Worm (Caenorhabditis elegans) whole organism, L4/young adult: Measurements from ENCODE around the gene ule-4.

ENCODE experiments used
- W03F9.2 ChIP-seq: fragments of 150-350 bp; optimal IDR thresholded peaks from 2 replicates; lab custom pipeline; 2014; ENCODE audit warnings: missing biosample characterization, missing genetic modification characterization
- dao-5 ChIP-seq: sonication (generic microtip); optimal IDR thresholded peaks from 2 replicates; lab custom pipeline; 2016; ENCODE audit warnings: missing genotype, missing genetic modification characterization, moderate library complexity, missing compliant biosample characterization
- him-1 ChIP-seq: sonication (generic microtip); optimal IDR thresholded peaks from 2 replicates; lab custom pipeline; 2016; ENCODE audit warnings: missing genotype, missing genetic modification reagents, missing genetic modification characterization, missing compliant biosample characterization

Gene ule-4

DNA sequence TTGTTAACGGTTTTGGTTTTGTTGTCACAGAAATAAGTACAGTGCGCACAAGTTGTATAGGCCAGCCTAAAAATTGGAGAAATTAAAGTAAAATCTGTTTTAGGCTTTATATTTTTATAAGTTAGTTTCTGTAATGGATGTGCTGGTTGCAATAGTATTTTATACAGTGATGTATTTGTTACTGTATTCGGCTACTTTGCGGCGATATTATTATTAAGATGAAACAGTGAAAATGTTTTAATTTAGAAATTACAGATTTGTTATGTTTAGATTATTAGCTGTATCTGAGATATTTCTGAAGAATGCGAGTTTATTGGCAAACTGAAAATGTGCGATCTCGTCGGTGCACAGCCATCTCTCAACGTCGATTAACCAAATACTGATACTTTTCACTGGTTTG, at the start of gene ule-4:
Gene ule-4 (minus strand): TSS at position 101 of the 400 bp plus-strand sequence.
- no peak for TF ChIP-seq him-1
- no peak for TF ChIP-seq W03F9.2 (tag; lab: Kevin White, UChicago)
- TF ChIP-seq dao-5 (tag; lab: Kevin White, UChicago) = no peak

DNA sequence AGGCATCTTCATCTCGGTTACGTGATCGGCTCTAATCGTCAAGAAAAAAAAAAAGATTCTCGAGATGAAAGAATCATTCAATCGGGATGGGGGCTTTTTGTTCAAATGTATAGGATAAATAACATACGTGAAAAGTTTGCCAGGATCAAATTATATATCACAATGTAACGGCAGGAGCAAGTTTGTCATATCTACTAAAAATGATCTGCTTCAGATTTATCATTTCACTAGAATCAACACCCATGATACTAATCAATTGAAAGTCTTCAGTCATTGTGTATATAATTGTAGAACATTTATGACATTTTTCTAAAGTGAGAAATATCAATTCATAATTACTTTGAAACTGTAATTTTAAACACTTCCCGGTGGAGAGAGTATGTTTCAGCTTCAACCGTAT, 49.4 kb upstream of the ule-4 start:
- TF ChIP-seq W03F9.2 (tag; lab: Kevin White, UChicago) = no peak
- no peak for TF ChIP-seq him-1

DNA sequence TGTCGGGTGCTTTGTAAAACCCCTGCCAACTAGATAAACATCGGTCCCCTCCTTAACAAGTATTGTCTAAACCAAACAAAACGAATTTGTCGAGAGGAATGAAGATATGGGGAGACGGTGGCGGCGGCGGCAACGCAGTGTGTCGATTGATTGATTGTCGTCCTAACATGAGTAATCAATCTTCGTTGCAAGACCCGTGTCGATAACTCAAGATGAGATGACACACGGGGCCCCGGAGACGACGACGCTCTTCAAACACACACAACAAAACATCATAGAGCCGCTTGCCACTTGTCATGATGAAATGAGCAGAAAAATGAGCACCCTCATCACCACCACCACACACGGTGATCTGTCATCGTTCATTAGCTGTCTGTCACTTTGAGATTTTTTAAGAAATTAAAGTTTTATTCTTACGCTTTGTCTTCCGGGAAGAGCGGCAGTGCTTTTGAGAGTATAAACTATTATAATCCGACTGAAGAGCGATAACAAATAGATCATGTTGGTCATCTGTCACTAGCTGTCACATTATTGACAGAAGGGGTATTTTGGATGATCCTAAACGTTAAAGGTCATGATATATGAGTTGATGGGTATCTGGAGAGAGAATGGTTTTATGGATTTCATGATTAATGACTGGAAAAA, 48.4 kb upstream of the ule-4 start:
- TF ChIP-seq him-1 (no peak), dao-5 (tag; lab: Kevin White, UChicago) (no peak), W03F9.2 (tag; lab: Kevin White, UChicago) (no peak)

DNA sequence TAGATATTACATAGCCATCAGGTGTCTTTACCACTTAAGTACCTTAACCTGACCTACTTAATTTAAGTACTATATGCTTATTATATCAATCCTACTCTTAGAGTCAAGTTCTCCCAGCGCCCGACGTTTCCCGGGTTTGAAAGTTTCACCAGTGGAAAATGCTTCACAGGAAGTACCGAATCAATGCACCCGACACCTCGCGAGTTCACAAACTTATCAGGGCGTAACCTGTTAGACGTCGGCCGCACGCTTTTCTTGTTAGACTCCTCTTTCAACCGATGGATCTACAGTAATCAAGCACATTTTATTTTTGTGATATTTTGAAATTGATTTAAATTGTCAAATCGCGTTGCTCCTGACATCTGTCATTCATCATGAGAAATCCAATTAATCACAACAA, 47.8 kb upstream of the ule-4 start:
- no peak for TF ChIP-seq W03F9.2 (tag; lab: Kevin White, UChicago)
- TF ChIP-seq dao-5 (tag; lab: Kevin White, UChicago) = no peak
- no peak for TF ChIP-seq him-1

ce11 chrIV:13694600-13694999, 47.1 kb upstream of the ule-4 start:
- TF ChIP-seq W03F9.2 (tag; lab: Kevin White, UChicago) = no peak
- no peak for TF ChIP-seq him-1
- no peak for TF ChIP-seq dao-5 (tag; lab: Kevin White, UChicago)

DNA sequence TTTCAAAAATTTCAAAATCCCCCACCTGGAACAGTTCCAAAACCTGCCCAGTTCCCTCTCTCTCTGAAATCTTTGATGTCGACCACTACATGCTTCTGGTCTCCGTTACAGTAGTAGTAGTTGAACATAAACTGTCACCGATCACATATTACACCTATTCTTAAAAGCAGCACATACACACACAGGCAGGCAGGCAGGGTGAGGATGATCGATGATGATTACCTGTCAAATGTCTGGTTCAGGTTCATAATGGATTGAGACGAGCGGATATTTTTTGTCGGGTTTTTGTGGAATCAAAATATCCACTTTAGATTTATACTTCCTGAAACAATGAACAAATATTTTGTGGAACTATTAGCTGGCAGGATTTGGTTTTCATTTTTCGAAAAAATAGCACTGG, 46.5 kb upstream of the ule-4 start:
- TF ChIP-seq him-1 (no peak), dao-5 (tag; lab: Kevin White, UChicago) (no peak), W03F9.2 (tag; lab: Kevin White, UChicago) (no peak)

DNA sequence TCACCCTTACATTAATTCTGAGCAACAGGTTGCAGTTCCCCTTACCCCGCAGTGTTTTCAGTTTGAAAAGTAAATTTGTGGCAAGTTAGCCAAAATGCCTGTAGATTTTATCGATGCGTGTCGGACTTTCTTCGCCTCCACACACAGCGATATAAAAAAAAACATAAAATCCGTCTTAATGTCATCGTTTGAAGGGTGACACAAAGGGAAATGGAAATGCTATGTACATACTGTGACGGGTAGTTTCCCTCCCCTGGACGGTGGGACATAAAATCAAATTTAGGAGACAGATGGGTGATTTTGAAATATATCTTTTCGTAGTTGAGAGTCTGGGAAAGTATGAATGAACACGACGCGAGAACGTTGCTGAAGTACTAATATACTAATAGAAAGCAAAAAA, 45.1 kb upstream of the ule-4 start:
- no peak for TF ChIP-seq him-1
- TF ChIP-seq dao-5 (tag; lab: Kevin White, UChicago) = no peak
- TF ChIP-seq W03F9.2 (tag; lab: Kevin White, UChicago) = no peak

ce11 chrIV:13689302-13689880, 41.9 kb upstream of the ule-4 start, which contains the start of gene T23G4.2:
T23G4.2 (minus strand) TSS chrIV:13689556.
- TF ChIP-seq W03F9.2 (tag; lab: Kevin White, UChicago) (no peak), him-1 (peak; percentile 14)

- TF ChIP-seq dao-5 (tag; lab: Kevin White, UChicago) (no peak), W03F9.2 (tag; lab: Kevin White, UChicago) (no peak), him-1 (no peak)
Observed at ce11 chrIV:13687631-13688030, 40.2 kb upstream of the ule-4 start.

- TF ChIP-seq W03F9.2 (tag; lab: Kevin White, UChicago) (no peak), him-1 (no peak), dao-5 (tag; lab: Kevin White, UChicago) (no peak)
Observed at ce11 chrIV:13686965-13687425, 39.5 kb upstream of the ule-4 start, which contains the start of gene nyn-1. nyn-1 (minus strand) TSS chrIV:13687015.

- TF ChIP-seq W03F9.2 (tag; lab: Kevin White, UChicago) = no peak
- TF ChIP-seq him-1 = no peak
- no peak for TF ChIP-seq dao-5 (tag; lab: Kevin White, UChicago)
Observed at ce11 chrIV:13684827-13685226, 37.4 kb upstream of the ule-4 start.

ce11 chrIV:13682733-13683132, 35.3 kb upstream of the ule-4 start:
- TF ChIP-seq W03F9.2 (tag; lab: Kevin White, UChicago) (no peak), him-1 (no peak), dao-5 (tag; lab: Kevin White, UChicago) (no peak)

ce11 chrIV:13679495-13679894, 32.0 kb upstream of the ule-4 start:
- TF ChIP-seq W03F9.2 (tag; lab: Kevin White, UChicago) = no peak
- TF ChIP-seq him-1 = no peak

- no peak for TF ChIP-seq W03F9.2 (tag; lab: Kevin White, UChicago)
- TF ChIP-seq him-1 = no peak
- TF ChIP-seq dao-5 (tag; lab: Kevin White, UChicago) = no peak
Observed at ce11 chrIV:13678649-13679048, 31.2 kb upstream of the ule-4 start, which contains the start of gene srlf-26. srlf-26 (plus strand) TSS chrIV:13678949.

DNA sequence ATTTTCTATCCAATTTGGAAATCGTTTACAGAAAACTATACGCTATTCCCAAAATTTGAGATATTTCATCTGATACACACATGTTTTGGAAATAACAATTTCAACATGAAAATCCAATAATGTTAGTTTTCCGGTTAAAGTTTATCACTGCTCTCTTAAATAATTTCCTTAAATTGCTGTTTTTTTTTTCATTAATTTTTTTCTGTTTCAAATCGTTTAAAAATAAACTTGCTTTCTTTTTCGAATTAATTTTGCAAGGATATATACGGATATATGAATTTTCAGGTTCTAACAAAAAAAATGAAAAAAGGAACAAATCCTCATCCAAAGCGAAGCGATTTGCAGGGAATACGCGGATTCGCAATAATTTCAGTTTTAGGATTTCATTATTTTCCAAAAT, 26.0 kb upstream of the ule-4 start, which contains the start of gene oac-48:
Gene oac-48 (plus strand): TSS at position 301 of the 400 bp plus-strand sequence.
- TF ChIP-seq dao-5 (tag; lab: Kevin White, UChicago) (no peak), him-1 (no peak), W03F9.2 (tag; lab: Kevin White, UChicago) (no peak)
